Worm (Caenorhabditis elegans) whole organism, young adult: ENCODE results near the gene Y22D7AR.7.

Source experiments
- ama-1 ChIP-seq, 3 experiments: fragments of 150-350 bp in 1 of 3; sonication (generic microtip) in 2 of 3; optimal IDR thresholded peaks; 2 replicates each; lab custom pipeline; 2014 to 2018; ENCODE audit warnings: missing biosample characterization in 2 of 3, missing genetic modification characterization in 2 of 3, missing genetic modification reagents in 2 of 3
- madf-3 ChIP-seq: fragments of 200-800 bp; sonication (Bioruptor generic); IDR thresholded peaks from 2 replicates; pipeline ENCODE4 v1.3.6; 2022; ENCODE audit warnings: missing genetic modification reagents, missing genetic modification characterization, missing compliant biosample characterization
- nfya-1 ChIP-seq: sonication (generic microtip); optimal IDR thresholded peaks from 2 replicates; lab custom pipeline; 2017; ENCODE audit warnings: antibody characterized with exemption, missing compliant biosample characterization, missing genetic modification characterization, borderline replicate concordance; ENCODE audit not compliant: insufficient read depth

DNA sequence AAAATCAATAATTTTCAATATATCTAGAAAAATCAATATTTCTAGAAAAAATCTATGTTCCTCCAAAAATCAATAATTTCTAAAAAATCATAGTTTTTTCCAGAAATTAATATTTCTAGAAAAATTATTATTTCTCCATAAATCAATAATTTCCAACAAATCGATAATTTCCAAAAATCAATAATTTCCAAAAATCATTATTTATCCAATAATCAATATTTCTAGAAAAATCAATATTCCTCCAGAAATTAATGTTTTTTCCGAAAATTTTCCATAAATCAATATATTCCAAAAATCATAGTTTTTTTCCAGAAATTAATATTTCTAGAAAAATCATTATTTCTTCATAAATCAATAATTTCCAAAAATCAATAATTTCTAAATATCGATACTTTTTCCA is 24.8 kb downstream of the Y22D7AR.7 start:
- TF ChIP-seq nfya-1 (no peak), madf-3 (GFP tag; lab: Robert Waterston, UW) (no peak), ama-1 (optimal IDR thresholded peaks at IDR 0.05; lab: Kevin White, UChicago) (no peak), ama-1 (GFP tag; optimal IDR thresholded peaks at IDR 0.05; lab: Kevin White, UChicago) (no peak)
